Fruit fly (Drosophila melanogaster): ENCODE data around the gene CG17776.

The CG17776 gene

dm6 chrX:2208641-2209241, 24.2 kb downstream of the CG17776 start:
- no peak for TF ChIP-seq CG15696 (tag; optimal IDR thresholded peaks at IDR 0.05)
- no peak for TF ChIP-seq CG4424 (GFP tag; optimal IDR thresholded peaks at IDR 0.05)
- no peak for TF ChIP-seq CG7963 (GFP tag; IDR thresholded peaks at IDR 0.05; ENCODE audit: partially characterized antibody)
- no peak for TF ChIP-seq CG17385 (GFP tag; optimal IDR thresholded peaks at IDR 0.05)
- TF ChIP-seq CG15601 (tag; optimal IDR thresholded peaks at IDR 0.05) = no peak
- no peak for TF ChIP-seq maf-S (GFP tag; optimal IDR thresholded peaks at IDR 0.05)
- no peak for TF ChIP-seq Fer3 (tag; optimal IDR thresholded peaks at IDR 0.05)
- TF ChIP-seq disco-r (GFP tag; optimal IDR thresholded peaks at IDR 0.05) = no peak
- TF ChIP-seq Dp (GFP tag; optimal IDR thresholded peaks at IDR 0.05) = no peak
- no peak for TF ChIP-seq CG17568 (GFP tag; optimal IDR thresholded peaks at IDR 0.05)
- TF ChIP-seq Xbp1 (GFP tag; optimal IDR thresholded peaks at IDR 0.05) = no peak
- no peak for TF ChIP-seq Ets97D (GFP tag; optimal IDR thresholded peaks at IDR 0.05)
- TF ChIP-seq CG2678 (tag; optimal IDR thresholded peaks at IDR 0.05) = peak; percentile 48
- TF ChIP-seq CG14014 (GFP tag; IDR thresholded peaks at IDR 0.05) = 0 out of 2 replicates have a peak, but pooled peaks have one; percentile 13
- TF ChIP-seq D19B (GFP tag; optimal IDR thresholded peaks at IDR 0.05) = peak; percentile 8
- no peak for TF ChIP-seq CG6854 (GFP tag; optimal IDR thresholded peaks at IDR 0.05)
- no peak for TF ChIP-seq CG2889 (GFP tag; IDR thresholded peaks at IDR 0.05)
- TF ChIP-seq CG14710 (tag; optimal IDR thresholded peaks at IDR 0.05) = no peak
- TF ChIP-seq BtbVII (GFP tag; optimal IDR thresholded peaks at IDR 0.05) = no peak
- TF ChIP-seq yki (optimal IDR thresholded peaks at IDR 0.05) = no peak
- TF ChIP-seq CG11695 (GFP tag; IDR thresholded peaks at IDR 0.05) = no peak
- no peak for TF ChIP-seq twi (tag; optimal IDR thresholded peaks at IDR 0.05)
- TF ChIP-seq Aef1 (GFP tag; IDR thresholded peaks at IDR 0.05) = peak; percentile 47; the same call in 2 of the 3 replicates
- TF ChIP-seq Atf3 (GFP tag; optimal IDR thresholded peaks at IDR 0.05) = no peak
- TF ChIP-seq org-1 (GFP tag; optimal IDR thresholded peaks at IDR 0.05) = no peak
- TF ChIP-seq schlank (tag; optimal IDR thresholded peaks at IDR 0.05) = no peak
- TF ChIP-seq fd102C (GFP tag; optimal IDR thresholded peaks at IDR 0.05) = no peak
- TF ChIP-seq CG32532 (GFP tag; IDR thresholded peaks at IDR 0.05) = no peak
- no peak for TF ChIP-seq MBD-R2 (GFP tag; IDR thresholded peaks at IDR 0.05)
- no peak for TF ChIP-seq fd96Cb (tag; optimal IDR thresholded peaks at IDR 0.05)
- no peak for TF ChIP-seq en (GFP tag; optimal IDR thresholded peaks at IDR 0.05)
- no peak for TF ChIP-seq unpg (GFP tag; optimal IDR thresholded peaks at IDR 0.05)
- no peak for TF ChIP-seq CG6254 (GFP tag; optimal IDR thresholded peaks at IDR 0.05)
- peak; percentile 10 for TF ChIP-seq phol (tag; optimal IDR thresholded peaks at IDR 0.05)
- TF ChIP-seq CG14860 (GFP tag; IDR thresholded peaks at IDR 0.05; ENCODE audit: partially characterized antibody) = no peak
- no peak for TF ChIP-seq pita (GFP tag; optimal IDR thresholded peaks at IDR 0.05)
- TF ChIP-seq slbo (GFP tag; IDR thresholded peaks at IDR 0.05) = peak; percentile 42
- TF ChIP-seq ewg (GFP tag; optimal IDR thresholded peaks at IDR 0.05) = no peak
- TF ChIP-seq ro (GFP tag; IDR thresholded peaks at IDR 0.05) = no peak
- no peak for TF ChIP-seq C15 (GFP tag; IDR thresholded peaks at IDR 0.05)
- 0 out of 2 replicates have a peak, but pooled peaks have one; percentile 9 for TF ChIP-seq CG31441 (GFP tag; IDR thresholded peaks at IDR 0.05)
- TF ChIP-seq Nf-YA (GFP tag; IDR thresholded peaks at IDR 0.05) = no peak
- no peak for TF ChIP-seq CG6813 (GFP tag; optimal IDR thresholded peaks at IDR 0.05)
- TF ChIP-seq caup (GFP tag; optimal IDR thresholded peaks at IDR 0.05; ENCODE audit: severe bottlenecking) = no peak
- TF ChIP-seq CG8281 (tag; optimal IDR thresholded peaks at IDR 0.05) = no peak
- no peak for TF ChIP-seq h (optimal IDR thresholded peaks at IDR 0.05)
- TF ChIP-seq hkb (optimal IDR thresholded peaks at IDR 0.05) = no peak
- peak; percentile 47; the same call in 1 of the 2 replicates for TF ChIP-seq hkb (GFP tag; IDR thresholded peaks at IDR 0.05)
- TF ChIP-seq CG4730 (GFP tag; IDR thresholded peaks at IDR 0.05) = no peak
- TF ChIP-seq Spps (tag; optimal IDR thresholded peaks at IDR 0.05) = no peak
- TF ChIP-seq CG13424 (tag; optimal IDR thresholded peaks at IDR 0.05) = peak; percentile 31
